Fruit fly (Drosophila melanogaster): ENCODE data around the gene CG34150.

- TF ChIP-seq Blimp-1 (GFP tag; optimal IDR thresholded peaks at IDR 0.05), result no peak
- no peak for TF ChIP-seq Ets21C (GFP tag; optimal IDR thresholded peaks at IDR 0.05)
- no peak for TF ChIP-seq Lpt (GFP tag; optimal IDR thresholded peaks at IDR 0.05)
- TF ChIP-seq CG3919 (GFP tag; optimal IDR thresholded peaks at IDR 0.05), result no peak
- no peak for TF ChIP-seq OdsH (GFP tag; optimal IDR thresholded peaks at IDR 0.05)
- TF ChIP-seq Ets96B (tag; optimal IDR thresholded peaks at IDR 0.05), result no peak
- TF ChIP-seq achi (GFP tag; optimal IDR thresholded peaks at IDR 0.05), result no peak
These were observed 4.3 kb upstream of the CG34150 start for dm6 chr3R:24809576-24810279.
